Worm (Caenorhabditis elegans) whole organism, mixed stage, embryonic: ENCODE measurements around the gene msp-142.

Source experiments
- drap-1 ChIP-seq: fragments of 200-800 bp; sonication (Bioruptor generic); optimal IDR thresholded peaks from 3 replicates; lab custom pipeline; 2018; ENCODE audit warnings: mild to moderate bottlenecking, missing genetic modification characterization, missing compliant biosample characterization
- elt-1 ChIP-seq: sonication (generic microtip); optimal IDR thresholded peaks from 2 replicates; lab custom pipeline; 2017; ENCODE audit warnings: missing genetic modification characterization, mild to moderate bottlenecking, missing compliant biosample characterization, antibody characterized with exemption, moderate library complexity, borderline replicate concordance; ENCODE audit not compliant: insufficient read depth
- elt-3 ChIP-seq: fragments of 150-350 bp; optimal IDR thresholded peaks from 2 replicates; lab custom pipeline; 2014; ENCODE audit warnings: missing biosample characterization, missing genetic modification characterization

DNA sequence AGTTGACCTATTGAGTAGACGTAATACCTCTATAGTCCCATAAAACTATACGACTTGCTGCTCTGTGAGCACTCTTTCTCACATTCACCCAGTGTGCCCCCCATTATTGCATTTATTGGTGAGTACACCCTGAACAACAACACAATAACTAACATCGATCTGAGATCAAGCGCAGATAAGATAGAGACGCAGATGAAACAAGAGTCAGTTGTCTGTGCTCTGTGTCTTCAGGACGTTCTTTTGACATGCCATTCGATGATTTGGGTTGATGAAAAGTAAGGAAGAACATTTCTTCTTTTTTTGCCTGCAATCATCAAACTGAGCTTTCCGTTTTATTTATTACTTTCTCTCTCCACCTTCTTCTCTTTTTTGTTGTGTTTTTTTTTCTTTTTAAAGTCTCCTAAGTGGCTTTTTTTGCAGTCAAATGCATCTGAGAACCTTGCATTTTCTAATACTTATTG, 7.4 kb upstream of the msp-142 start, which contains the start of gene lect-2:
- TF ChIP-seq elt-1 (tag; lab: Kevin White, UChicago) (peak; percentile 84), drap-1 (GFP tag; lab: Kevin White, UChicago) (no peak), elt-3 (tag; lab: Kevin White, UChicago) (no peak)
